Fruit fly (Drosophila melanogaster) whole organism, embryonic: ENCODE measurements around the gene CG11970.
A peak's percentile ranks its signal among the peaks of the same experiment; 100 is the strongest.

ENCODE experiments used
- CG10209 ChIP-seq: fragments of 200-800 bp; sonication (Bioruptor generic); optimal IDR thresholded peaks from 3 replicates; lab custom pipeline; 2017; ENCODE audit warnings: missing biosample characterization, mild to moderate bottlenecking, missing genetic modification characterization, missing genetic modification reagents
- CG10959 ChIP-seq: fragments of 200-800 bp; sonication (Bioruptor generic); IDR thresholded peaks from 2 replicates; pipeline ENCODE4 v1.3.6; 2022; ENCODE audit warnings: missing biosample characterization, missing genetic modification characterization
- CG11696 ChIP-seq: fragments of 200-800 bp; sonication (Bioruptor generic); IDR thresholded peaks from 2 replicates; pipeline ENCODE4 v1.3.6; 2022; ENCODE audit warnings: missing biosample characterization, missing genetic modification characterization
- CG12236 ChIP-seq: fragments of 200-800 bp; sonication (Bioruptor generic); optimal IDR thresholded peaks from 2 replicates; lab custom pipeline; 2016; ENCODE audit warnings: missing biosample characterization, missing genetic modification characterization
- CG13894 ChIP-seq: fragments of 200-800 bp; sonication (Bioruptor generic); optimal IDR thresholded peaks from 3 replicates; lab custom pipeline; 2018; ENCODE audit warnings: missing biosample characterization, mild to moderate bottlenecking, missing genetic modification characterization, moderate library complexity
- CG15601 ChIP-seq: fragments of 200-800 bp; sonication (Bioruptor generic); optimal IDR thresholded peaks from 3 replicates; lab custom pipeline; 2019; ENCODE audit warnings: missing biosample characterization, mild to moderate bottlenecking, missing genetic modification characterization, moderate library complexity
- CG16863 ChIP-seq: fragments of 200-800 bp; sonication (Bioruptor generic); optimal IDR thresholded peaks from 3 replicates; lab custom pipeline; 2016; ENCODE audit warnings: missing biosample characterization, missing genetic modification characterization
- CG17912 ChIP-seq: fragments of 200-800 bp; sonication (Bioruptor generic); optimal IDR thresholded peaks from 2 replicates; lab custom pipeline; 2018; ENCODE audit warnings: missing biosample characterization, mild to moderate bottlenecking, missing genetic modification characterization
- CG2199 ChIP-seq: fragments of 200-800 bp; sonication (Bioruptor generic); IDR thresholded peaks from 3 replicates; pipeline ENCODE4 v1.3.6; 2022; ENCODE audit warnings: missing biosample characterization, missing genetic modification characterization
- CG2712 ChIP-seq: fragments of 200-800 bp; optimal IDR thresholded peaks from 3 replicates; lab custom pipeline; 2019; ENCODE audit warnings: missing biosample characterization, mild to moderate bottlenecking, missing genetic modification characterization, moderate library complexity
- CG2875 ChIP-seq: fragments of 200-800 bp; sonication (Bioruptor generic); optimal IDR thresholded peaks from 2 replicates; lab custom pipeline; 2017; ENCODE audit warnings: missing biosample characterization, mild to moderate bottlenecking, missing genetic modification characterization, missing genetic modification reagents
- CG3281 ChIP-seq: fragments of 200-800 bp; sonication (Bioruptor generic); optimal IDR thresholded peaks from 3 replicates; lab custom pipeline; 2017; ENCODE audit warnings: missing biosample characterization, mild to moderate bottlenecking, missing genetic modification characterization
- CG4820 ChIP-seq: fragments of 200-800 bp; sonication (Bioruptor generic); optimal IDR thresholded peaks from 3 replicates; lab custom pipeline; 2016; ENCODE audit warnings: missing biosample characterization, missing genetic modification characterization
- CG6765 ChIP-seq: fragments of 200-800 bp; sonication (Bioruptor generic); optimal IDR thresholded peaks from 3 replicates; lab custom pipeline; 2017; ENCODE audit warnings: missing biosample characterization, mild to moderate bottlenecking, missing genetic modification characterization
- CG7745 ChIP-seq: fragments of 200-800 bp; sonication (Bioruptor generic); optimal IDR thresholded peaks from 2 replicates; lab custom pipeline; 2018; ENCODE audit warnings: missing biosample characterization, mild to moderate bottlenecking, missing genetic modification characterization, moderate library complexity
- CG7963 ChIP-seq: fragments of 200-800 bp; sonication (Bioruptor generic); IDR thresholded peaks from 3 replicates; pipeline ENCODE4 v1.3.6; 2022; ENCODE audit warnings: missing biosample characterization, missing genetic modification characterization; ENCODE audit not compliant: partially characterized antibody
- CG9727 ChIP-seq: fragments of 200-800 bp; sonication (Bioruptor generic); optimal IDR thresholded peaks from 3 replicates; lab custom pipeline; 2017; ENCODE audit warnings: missing biosample characterization, mild to moderate bottlenecking, missing genetic modification characterization
- CHES-1-like ChIP-seq: fragments of 200-800 bp; sonication (Bioruptor generic); optimal IDR thresholded peaks from 2 replicates; lab custom pipeline; 2016; ENCODE audit warnings: missing biosample characterization, missing genetic modification characterization
- GATAe ChIP-seq: fragments of 200-800 bp; sonication (Bioruptor generic); conservative IDR thresholded peaks from 2 replicates; pipeline ENCODE4 v1.3.6; 2022; ENCODE audit warnings: missing biosample characterization, missing genetic modification characterization
- Gug ChIP-seq: fragments of 200-800 bp; sonication (Bioruptor generic); IDR thresholded peaks from 4 replicates; pipeline ENCODE4 v1.3.6; 2022; ENCODE audit warnings: missing biosample characterization, missing genetic modification characterization
- Ptx1 ChIP-seq: fragments of 200-800 bp; sonication (Bioruptor generic); IDR thresholded peaks from 2 replicates; pipeline ENCODE4 v1.3.6; 2022; ENCODE audit warnings: missing biosample characterization, missing genetic modification characterization
- Taf1 ChIP-seq: fragments of 200-800 bp; sonication (Bioruptor generic); IDR thresholded peaks from 2 replicates; pipeline ENCODE4 v1.3.6; 2022; ENCODE audit warnings: missing biosample characterization, missing genetic modification characterization
- amos ChIP-seq: fragments of 200-800 bp; sonication (Bioruptor generic); IDR thresholded peaks from 2 replicates; pipeline ENCODE4 v1.3.6; 2022; ENCODE audit warnings: missing biosample characterization, missing genetic modification characterization; ENCODE audit not compliant: partially characterized antibody
- ap ChIP-seq: fragments of 200-800 bp; sonication (Bioruptor generic); IDR thresholded peaks from 2 replicates; pipeline ENCODE4 v1.3.6; 2022; ENCODE audit warnings: missing biosample characterization, missing genetic modification characterization
- chif ChIP-seq, 2 experiments: fragments of 200-800 bp; sonication (Bioruptor generic); optimal IDR thresholded peaks; 3 replicates each; lab custom pipeline; 2016; ENCODE audit warnings: missing biosample characterization in 2 of 2, missing genetic modification characterization in 2 of 2
- dan ChIP-seq: fragments of 200-800 bp; sonication (Bioruptor generic); IDR thresholded peaks from 2 replicates; pipeline ENCODE4 v1.3.6; 2022; ENCODE audit warnings: missing biosample characterization, missing genetic modification characterization
- dati ChIP-seq: fragments of 200-800 bp; sonication (Bioruptor generic); IDR thresholded peaks from 2 replicates; pipeline ENCODE4 v1.3.6; 2022; ENCODE audit warnings: missing biosample characterization, missing genetic modification characterization
- esg ChIP-seq: fragments of 200-800 bp; sonication (Bioruptor generic); conservative IDR thresholded peaks from 2 replicates; pipeline ENCODE4 v1.3.6; 2022; ENCODE audit warnings: missing biosample characterization, missing genetic modification characterization
- exex ChIP-seq: fragments of 200-800 bp; sonication (Bioruptor generic); optimal IDR thresholded peaks from 4 replicates; lab custom pipeline; 2018; ENCODE audit warnings: missing biosample characterization, mild to moderate bottlenecking, missing genetic modification characterization, moderate library complexity
- fd3F ChIP-seq: fragments of 200-800 bp; sonication (Bioruptor generic); optimal IDR thresholded peaks from 2 replicates; lab custom pipeline; 2018; ENCODE audit warnings: missing biosample characterization, mild to moderate bottlenecking, missing genetic modification characterization, moderate library complexity
- h ChIP-seq: fragments of >200 bp; optimal IDR thresholded peaks from 2 replicates; lab custom pipeline; 2017
- ham ChIP-seq: fragments of 200-800 bp; sonication (Bioruptor generic); IDR thresholded peaks from 2 replicates; pipeline ENCODE4 v1.3.6; 2022; ENCODE audit warnings: missing biosample characterization, missing genetic modification characterization
- hkb ChIP-seq, 2 experiments: fragments of 200-800 bp in 1 of 2; fragments of >200 bp in 1 of 2; sonication (Bioruptor generic) in 1 of 2; IDR thresholded peaks in 1 of 2; optimal IDR thresholded peaks in 1 of 2; 2 replicates each; pipeline versions ENCODE4 v1.3.6 to Lab custom; 2017 to 2022; ENCODE audit warnings: missing biosample characterization in 1 of 2, missing genetic modification characterization in 1 of 2
- jumu ChIP-seq: fragments of 200-800 bp; sonication (Bioruptor generic); optimal IDR thresholded peaks from 3 replicates; lab custom pipeline; 2016; ENCODE audit warnings: missing biosample characterization, missing genetic modification characterization
- kni ChIP-seq: fragments of 200-800 bp; sonication (Bioruptor generic); optimal IDR thresholded peaks from 3 replicates; lab custom pipeline; 2017; ENCODE audit warnings: mild to moderate bottlenecking, missing biosample characterization, missing genetic modification reagents, missing genetic modification characterization
- nau ChIP-seq: fragments of 200-800 bp; sonication (Bioruptor generic); optimal IDR thresholded peaks from 3 replicates; lab custom pipeline; 2017; ENCODE audit warnings: missing biosample characterization, mild to moderate bottlenecking, missing genetic modification characterization, missing genetic modification reagents
- oc ChIP-seq: fragments of 200-800 bp; sonication (Bioruptor generic); optimal IDR thresholded peaks from 2 replicates; lab custom pipeline; 2018; ENCODE audit warnings: missing biosample characterization, mild to moderate bottlenecking, missing genetic modification characterization, moderate library complexity
- pfk ChIP-seq: fragments of 200-800 bp; sonication (Bioruptor generic); optimal IDR thresholded peaks from 2 replicates; lab custom pipeline; 2018; ENCODE audit warnings: missing biosample characterization, mild to moderate bottlenecking, missing genetic modification characterization, moderate library complexity
- sd ChIP-seq: fragments of 200-800 bp; sonication (Bioruptor generic); optimal IDR thresholded peaks from 3 replicates; lab custom pipeline; 2018; ENCODE audit warnings: missing biosample characterization, mild to moderate bottlenecking, missing genetic modification characterization, moderate library complexity
- sisA ChIP-seq: fragments of 200-800 bp; sonication (Bioruptor generic); IDR thresholded peaks from 2 replicates; pipeline ENCODE4 v1.3.6; 2022; ENCODE audit warnings: missing biosample characterization, missing genetic modification characterization
- tgo ChIP-seq: fragments of 200-800 bp; sonication (Bioruptor generic); IDR thresholded peaks from 3 replicates; pipeline ENCODE4 v1.3.6; 2022; ENCODE audit warnings: missing biosample characterization, missing genetic modification characterization
- unc-4 ChIP-seq: fragments of 200-800 bp; sonication (Bioruptor generic); IDR thresholded peaks from 2 replicates; pipeline ENCODE4 v1.3.6; 2022; ENCODE audit warnings: missing biosample characterization, missing genetic modification characterization; ENCODE audit not compliant: partially characterized antibody
- wek ChIP-seq: fragments of 200-800 bp; sonication (Bioruptor generic); optimal IDR thresholded peaks from 3 replicates; lab custom pipeline; 2018; ENCODE audit warnings: missing biosample characterization, mild to moderate bottlenecking, missing genetic modification characterization, moderate library complexity
- zen2 ChIP-seq: fragments of 200-800 bp; sonication (Bioruptor generic); IDR thresholded peaks from 3 replicates; pipeline ENCODE4 v1.3.6; 2022; ENCODE audit warnings: missing biosample characterization, missing genetic modification characterization; ENCODE audit not compliant: partially characterized antibody
- zfh1 ChIP-seq: fragments of 200-800 bp; sonication (Bioruptor generic); IDR thresholded peaks from 3 replicates; pipeline ENCODE4 v1.3.6; 2022; ENCODE audit warnings: missing biosample characterization, missing genetic modification characterization

Gene CG11970

DNA sequence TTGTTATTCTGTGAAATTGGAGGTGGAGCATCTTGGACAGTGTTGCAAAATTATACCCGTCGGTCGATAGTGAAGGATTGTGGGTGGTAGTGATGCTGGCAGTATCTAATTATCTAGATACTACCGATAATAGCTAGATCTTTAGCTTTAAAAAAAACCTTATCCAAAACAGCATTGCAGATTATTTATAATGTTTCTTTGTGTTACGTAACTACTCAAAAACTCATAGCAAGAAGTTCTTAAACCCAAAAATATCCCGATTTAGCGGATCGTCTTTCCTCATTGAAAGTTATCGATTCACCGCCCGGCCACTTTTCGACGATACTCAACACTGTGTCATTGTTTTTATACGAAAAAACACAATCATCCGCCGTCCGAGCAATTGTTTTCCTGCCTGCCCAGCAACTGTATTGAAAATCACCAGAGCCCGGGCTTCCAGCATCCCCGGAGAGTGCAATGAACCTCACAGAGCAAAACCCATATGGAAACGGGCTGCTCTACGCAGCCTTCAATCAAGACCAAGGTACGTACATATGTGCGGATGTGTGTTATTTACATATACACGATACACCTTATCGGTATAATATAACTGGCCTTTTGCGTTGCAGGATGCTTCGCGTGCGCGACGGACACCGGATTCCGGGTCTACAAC lies 8.5 kb downstream of the CG11970 start, which contains the start of gene CG11975 (continued):
- no peak for TF ChIP-seq dati (GFP tag; lab: Robert Waterston, UW)
- TF ChIP-seq pfk (GFP tag; lab: Kevin White, UChicago) = no peak
- peak; percentile 58 for TF ChIP-seq Taf1 (GFP tag; lab: Robert Waterston, UW)
- peak; percentile 28 for TF ChIP-seq fd3F (GFP tag; lab: Kevin White, UChicago)
- TF ChIP-seq CG16863 (GFP tag; lab: Kevin White, UChicago) = peak; percentile 80
- TF ChIP-seq kni (GFP tag; lab: Kevin White, UChicago) = peak; percentile 48
- no peak for TF ChIP-seq CG17912
- TF ChIP-seq CG15601 (tag; lab: Kevin White, UChicago) = peak; percentile 60
- TF ChIP-seq exex (tag; lab: Kevin White, UChicago) = no peak

DNA sequence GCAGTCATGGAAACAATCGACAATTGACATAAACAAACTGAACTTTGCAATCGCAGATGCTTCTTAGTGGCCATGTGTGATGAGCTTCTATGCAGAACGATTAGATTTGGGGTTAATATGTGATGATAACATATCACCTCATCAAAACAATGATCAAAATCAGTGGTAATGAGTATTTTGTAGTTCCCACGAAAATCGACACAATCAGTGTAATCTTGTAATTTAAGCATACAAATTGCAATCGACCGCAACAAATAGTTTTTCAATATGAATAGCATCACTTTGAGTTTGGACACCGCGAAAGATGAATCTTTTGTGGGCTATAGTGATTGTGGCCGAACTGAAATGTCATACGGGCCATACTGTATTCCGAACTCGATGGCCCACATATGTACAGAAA lies 12.9 kb downstream of the CG11970 start, which contains the start of gene CG11977:
Gene CG11977, plus strand, starts transcription at position 301 of the 400 bp plus-strand sequence.
- TF ChIP-seq CG9727 (GFP tag; lab: Kevin White, UChicago) (no peak), CHES-1-like (no peak), h (lab: Kevin White, UChicago) (no peak), CG3281 (no peak), zfh1 (GFP tag; lab: Robert Waterston, UW) (no peak), Ptx1 (no peak), CG2712 (tag; lab: Kevin White, UChicago) (no peak), esg (GFP tag; lab: Robert Waterston, UW) (no peak), chif (GFP tag; optimal IDR thresholded peaks at IDR 0.05; lab: Kevin White, UChicago) (no peak), CG11696 (GFP tag; lab: Robert Waterston, UW) (no peak), ham (GFP tag; lab: Robert Waterston, UW) (no peak)

DNA sequence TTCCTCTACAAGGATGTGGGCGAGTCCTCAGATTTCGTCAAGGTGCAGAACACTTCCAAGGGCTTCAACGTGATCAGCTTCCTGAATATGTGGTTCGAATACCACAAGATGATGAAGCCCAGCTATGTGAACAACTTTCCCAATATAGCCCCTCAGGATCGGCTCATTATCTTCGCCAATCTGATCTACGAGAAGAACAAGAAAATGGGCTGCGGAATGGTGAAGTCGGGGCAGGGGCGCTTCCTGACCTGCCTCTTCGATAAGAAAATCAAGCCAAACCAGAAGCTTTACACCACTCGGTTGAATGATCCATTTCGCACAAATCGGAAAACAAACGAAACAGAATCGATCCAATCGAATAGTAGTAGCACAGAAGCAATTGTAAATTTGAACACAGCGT lies 13.7 kb downstream of the CG11970 start:
- 0 out of 3 replicates have a peak, but pooled peaks have one; percentile 17 for TF ChIP-seq tgo (GFP tag; lab: Robert Waterston, UW)
- no peak for TF ChIP-seq CG10209
- TF ChIP-seq, all 482 proteins: peak for 1

DNA sequence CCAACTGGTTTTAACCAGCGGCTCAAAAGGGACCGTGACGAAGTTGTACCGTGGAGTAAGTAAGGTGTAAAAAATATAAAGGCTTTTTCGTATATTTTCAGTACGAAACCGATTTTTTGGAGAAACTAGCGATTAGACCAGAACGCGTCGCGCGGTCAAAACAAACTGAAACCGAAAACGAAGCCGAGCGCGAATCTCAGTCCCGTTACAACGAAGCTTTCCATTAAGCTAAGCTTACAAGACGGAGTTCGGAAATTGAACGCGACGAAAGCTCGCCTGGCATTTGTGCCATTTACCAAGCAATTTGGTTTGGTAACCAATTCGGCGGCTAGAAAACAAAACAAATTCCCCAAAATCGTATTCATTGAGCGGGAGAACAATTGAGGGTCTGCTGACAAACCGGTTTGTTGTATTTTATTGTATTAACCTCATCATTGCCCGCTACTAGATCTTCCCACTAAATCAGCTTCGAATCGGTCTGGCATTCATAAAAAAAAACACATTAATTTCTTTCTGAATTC lies 17.3 kb downstream of the CG11970 start:
- no peak for TF ChIP-seq CG4820 (GFP tag; lab: Kevin White, UChicago)
- TF ChIP-seq CG6765 (GFP tag; lab: Kevin White, UChicago) = no peak
- TF ChIP-seq GATAe (GFP tag; lab: Robert Waterston, UW) = no peak
- no peak for TF ChIP-seq dan
- no peak for TF ChIP-seq CG2875 (GFP tag; lab: Kevin White, UChicago)
- peak; percentile 40 for TF ChIP-seq CG13894 (tag; lab: Kevin White, UChicago)
- peak; percentile 63 for TF ChIP-seq oc (tag; lab: Kevin White, UChicago)
- TF ChIP-seq CG7963 (GFP tag; lab: Robert Waterston, UW) = no peak
- TF ChIP-seq amos (GFP tag; lab: Robert Waterston, UW) = no peak
- peak; percentile 89 for TF ChIP-seq sd (tag; lab: Kevin White, UChicago)
- no peak for TF ChIP-seq jumu (GFP tag; lab: Kevin White, UChicago)
- no peak for TF ChIP-seq hkb (optimal IDR thresholded peaks at IDR 0.05; lab: Kevin White, UChicago)
- no peak for TF ChIP-seq hkb (GFP tag; IDR thresholded peaks at IDR 0.05; lab: Robert Waterston, UW)
- TF ChIP-seq unc-4 (GFP tag; lab: Robert Waterston, UW) = no peak
- no peak for TF ChIP-seq CG10959
- TF ChIP-seq CG7745 (tag; lab: Kevin White, UChicago) = no peak
- TF ChIP-seq CG12236 (GFP tag; lab: Kevin White, UChicago) = no peak
- no peak for TF ChIP-seq zen2 (GFP tag; lab: Robert Waterston, UW)
- no peak for TF ChIP-seq nau
- no peak for TF ChIP-seq sisA (GFP tag; lab: Robert Waterston, UW)
- TF ChIP-seq Gug (GFP tag; lab: Robert Waterston, UW) = no peak
- no peak for TF ChIP-seq ap
- TF ChIP-seq CG2199 (GFP tag; lab: Robert Waterston, UW) = no peak
- no peak for TF ChIP-seq wek (GFP tag; lab: Kevin White, UChicago)
- TF ChIP-seq CHES-1-like = no peak
